Worm (Caenorhabditis elegans) whole organism, L3 larva: ENCODE data around the gene ztf-28.
"Not testable (repeated sequence)": the region's sequence is repeated elsewhere in the genome, so short reads cannot be mapped to it uniquely, and the experiment has no call there.

ENCODE experiments used
- ZK546.5 ChIP-seq: sonication (generic microtip); optimal IDR thresholded peaks from 2 replicates; lab custom pipeline; 2017; ENCODE audit warnings: missing biosample characterization, missing genetic modification characterization
- aly-2 ChIP-seq: fragments of 150-350 bp; optimal IDR thresholded peaks from 2 replicates; lab custom pipeline; 2014; ENCODE audit warnings: missing biosample characterization, missing genetic modification characterization
- ama-1 ChIP-seq: fragments of 150-350 bp; optimal IDR thresholded peaks from 2 replicates; lab custom pipeline; 2018
- elt-1 ChIP-seq: fragments of 150-350 bp; optimal IDR thresholded peaks from 2 replicates; lab custom pipeline; 2014; ENCODE audit warnings: missing biosample characterization, missing genetic modification characterization
- elt-3 ChIP-seq, 3 experiments: fragments of 150-350 bp in 1 of 3; sonication (generic microtip) in 2 of 3; optimal IDR thresholded peaks; 2 replicates in 2 of 3; 4 replicates in 1 of 3; lab custom pipeline; 2014 to 2017; ENCODE audit warnings: missing biosample characterization in 3 of 3, missing genetic modification characterization in 3 of 3
- eor-1 ChIP-seq, 2 experiments: fragments of 150-350 bp; optimal IDR thresholded peaks; 2 replicates each; lab custom pipeline; 2014 to 2018; ENCODE audit warnings: missing biosample characterization in 2 of 2, missing genetic modification characterization in 2 of 2
- fos-1 ChIP-seq: fragments of 150-350 bp; optimal IDR thresholded peaks from 2 replicates; lab custom pipeline; 2014; ENCODE audit warnings: missing biosample characterization, missing genetic modification characterization
- nfya-1 ChIP-seq: sonication (generic microtip); optimal IDR thresholded peaks from 2 replicates; lab custom pipeline; 2017; ENCODE audit warnings: missing genetic modification characterization, mild to moderate bottlenecking, missing compliant biosample characterization, antibody characterized with exemption, moderate library complexity; ENCODE audit not compliant: insufficient read depth
- nhr-12 ChIP-seq: fragments of 150-350 bp; optimal IDR thresholded peaks from 2 replicates; lab custom pipeline; 2014; ENCODE audit warnings: missing biosample characterization, missing genetic modification characterization
- nhr-237 ChIP-seq: fragments of 150-350 bp; optimal IDR thresholded peaks from 2 replicates; lab custom pipeline; 2014; ENCODE audit warnings: missing biosample characterization, missing genetic modification characterization
- nhr-76 ChIP-seq: fragments of 150-350 bp; sonication (generic microtip); optimal IDR thresholded peaks from 5 replicates; lab custom pipeline; 2014; ENCODE audit warnings: missing biosample characterization, missing genetic modification characterization
- unc-62 ChIP-seq: fragments of 150-350 bp; sonication (generic microtip); optimal IDR thresholded peaks from 4 replicates; lab custom pipeline; 2014; ENCODE audit warnings: missing biosample characterization, missing genetic modification reagents, missing genetic modification characterization

ce11 chrV:2085745-2086267, 4.7 kb upstream of the ztf-28 start, which contains the start of gene F36F12.3:
- not testable (repeated sequence) for TF ChIP-seq elt-1; eor-1 (tag; optimal IDR thresholded peaks at IDR 0.05; lab: Kevin White, UChicago); ZK546.5 (tag; lab: Kevin White, UChicago); nhr-76 (tag; lab: Kevin White, UChicago); aly-2 (tag; lab: Kevin White, UChicago); ama-1; nhr-12 (tag; lab: Kevin White, UChicago); unc-62; fos-1 (tag; lab: Kevin White, UChicago); nhr-237 (tag; lab: Kevin White, UChicago); nfya-1 (tag; lab: Kevin White, UChicago); elt-3 (tag; optimal IDR thresholded peaks at IDR 0.05; lab: Kevin White, UChicago)
